Worm (Caenorhabditis elegans): ENCODE measurements around the gene T05H10.4.
A peak's percentile ranks its signal among the peaks of the same experiment; 100 is the strongest.

T05H10.4 gene

ce11 chrII:8034008-8034407 lies 18.9 kb upstream of the T05H10.4 start:
- no peak for TF ChIP-seq unc-130 (tag; optimal IDR thresholded peaks at IDR 0.05)
- no peak for TF ChIP-seq rnt-1 (tag; optimal IDR thresholded peaks at IDR 0.05)
- TF ChIP-seq egl-27 (tag; optimal IDR thresholded peaks at IDR 0.05) = no peak
- TF ChIP-seq nhr-20 (tag; optimal IDR thresholded peaks at IDR 0.05) = no peak
- TF ChIP-seq ceh-8 (GFP tag; optimal IDR thresholded peaks at IDR 0.05) = no peak
- no peak for TF ChIP-seq nhr-76 (tag; optimal IDR thresholded peaks at IDR 0.05)
- no peak for TF ChIP-seq dpl-1 (GFP tag; optimal IDR thresholded peaks at IDR 0.05)
- no peak for TF ChIP-seq nhr-85 (tag)
- no peak for TF ChIP-seq pqm-1 (tag; optimal IDR thresholded peaks at IDR 0.05)
- TF ChIP-seq dsc-1 (tag; optimal IDR thresholded peaks at IDR 0.05) = no peak
- no peak for TF ChIP-seq unc-30 (tag; optimal IDR thresholded peaks at IDR 0.05)
- TF ChIP-seq efl-1 (optimal IDR thresholded peaks at IDR 0.05) = no peak
- TF ChIP-seq efl-1 (GFP tag; optimal IDR thresholded peaks at IDR 0.05 in 1 of 2) = peak in 1 of 2 experiments; percentile 16
- peak in 1 of 2 experiments; percentile 21 for TF ChIP-seq lin-35 (GFP tag; optimal IDR thresholded peaks at IDR 0.05)
- no peak for TF ChIP-seq pax-3 (tag; optimal IDR thresholded peaks at IDR 0.05)
- TF ChIP-seq snu-23 (GFP tag; optimal IDR thresholded peaks at IDR 0.05) = no peak
- TF ChIP-seq F16B12.6 (tag; optimal IDR thresholded peaks at IDR 0.05) = no peak
- TF ChIP-seq nhr-77 (tag; optimal IDR thresholded peaks at IDR 0.05) = no peak
- no peak for TF ChIP-seq skn-1 (tag; optimal IDR thresholded peaks at IDR 0.05)
- TF ChIP-seq grh-1 (GFP tag; IDR thresholded peaks at IDR 0.05) = no peak
- TF ChIP-seq lin-14 (GFP tag; optimal IDR thresholded peaks at IDR 0.05) = peak; percentile 51
- TF ChIP-seq sox-4 (tag; optimal IDR thresholded peaks at IDR 0.05) = no peak
- no peak for TF ChIP-seq elt-2 (tag; optimal IDR thresholded peaks at IDR 0.05)
- peak; percentile 6 for TF ChIP-seq mep-1 (tag; optimal IDR thresholded peaks at IDR 0.05)
- peak; percentile 26 for TF ChIP-seq blmp-1 (tag; optimal IDR thresholded peaks at IDR 0.05)
- TF ChIP-seq fkh-4 (tag; optimal IDR thresholded peaks at IDR 0.05; ENCODE audit: borderline replicate concordance) = no peak
- peak in 1 of 2 experiments; percentile 8 for TF ChIP-seq lsy-2 (tag; optimal IDR thresholded peaks at IDR 0.05)

- TF ChIP-seq fkh-8 (tag; optimal IDR thresholded peaks at IDR 0.05) (no peak), swsn-7 (tag; optimal IDR thresholded peaks at IDR 0.05) (no peak), dsc-1 (tag; optimal IDR thresholded peaks at IDR 0.05) (no peak), pqm-1 (tag; optimal IDR thresholded peaks at IDR 0.05) (no peak), elt-3 (tag; optimal IDR thresholded peaks at IDR 0.05) (no peak), efl-1 (optimal IDR thresholded peaks at IDR 0.05) (no peak), efl-1 (GFP tag; optimal IDR thresholded peaks at IDR 0.05 in 1 of 2) (no peak), ztf-4 (tag; optimal IDR thresholded peaks at IDR 0.05) (no peak), elt-2 (tag; optimal IDR thresholded peaks at IDR 0.05) (no peak), isw-1 (GFP tag; IDR thresholded peaks at IDR 0.05) (no peak), egl-13 (tag; optimal IDR thresholded peaks at IDR 0.05) (no peak), mdl-1 (tag; optimal IDR thresholded peaks at IDR 0.05) (no peak), fos-1 (tag; optimal IDR thresholded peaks at IDR 0.05) (no peak), ceh-90 (tag; optimal IDR thresholded peaks at IDR 0.05) (no peak), tlp-1 (tag; optimal IDR thresholded peaks at IDR 0.05) (no peak), nhr-11 (tag; optimal IDR thresholded peaks at IDR 0.05) (no peak)
Measured at ce11 chrII:8034617-8035016, 18.3 kb upstream of the T05H10.4 start.

ce11 chrII:8035667-8036066 lies 17.3 kb upstream of the T05H10.4 start, which contains the start of gene sap-49:
TSS of gene sap-49 (minus strand) at chrII:8035767.
- TF ChIP-seq sox-4 (tag; optimal IDR thresholded peaks at IDR 0.05) (no peak), nhr-47 (tag; optimal IDR thresholded peaks at IDR 0.05) (no peak), lin-39 (tag; optimal IDR thresholded peaks at IDR 0.05) (no peak), elt-2 (tag; optimal IDR thresholded peaks at IDR 0.05) (no peak), unc-30 (tag; optimal IDR thresholded peaks at IDR 0.05) (no peak), mef-2 (tag; optimal IDR thresholded peaks at IDR 0.05) (no peak), skn-1 (tag; optimal IDR thresholded peaks at IDR 0.05) (no peak), egl-13 (tag; optimal IDR thresholded peaks at IDR 0.05) (no peak), mdl-1 (tag; optimal IDR thresholded peaks at IDR 0.05) (no peak), dsc-1 (tag; optimal IDR thresholded peaks at IDR 0.05) (no peak)

Measured in whole organism, L1 larva.